Fruit fly (Drosophila melanogaster) whole organism, embryonic: Measurements from ENCODE around the gene Invadolysin.
A peak's percentile ranks its signal among the peaks of the same experiment; 100 is the strongest.

Experiments
- Atf6 ChIP-seq: fragments of 200-800 bp; sonication (Bioruptor generic); IDR thresholded peaks from 2 replicates; pipeline ENCODE4 v1.3.6; 2022; ENCODE audit warnings: missing biosample characterization, missing genetic modification characterization
- CG10959 ChIP-seq: fragments of 200-800 bp; sonication (Bioruptor generic); IDR thresholded peaks from 2 replicates; pipeline ENCODE4 v1.3.6; 2022; ENCODE audit warnings: missing biosample characterization, missing genetic modification characterization
- CG11085 ChIP-seq: fragments of 200-800 bp; sonication (Bioruptor generic); IDR thresholded peaks from 2 replicates; pipeline ENCODE4 v1.3.6; 2022; ENCODE audit warnings: missing biosample characterization, missing genetic modification characterization
- CG11456 ChIP-seq: fragments of 200-800 bp; sonication (Bioruptor generic); IDR thresholded peaks from 3 replicates; pipeline ENCODE4 v1.3.6; 2022; ENCODE audit warnings: missing biosample characterization, missing genetic modification characterization
- CG12219 ChIP-seq: fragments of 200-800 bp; sonication (Bioruptor generic); optimal IDR thresholded peaks from 3 replicates; lab custom pipeline; 2018; ENCODE audit warnings: missing biosample characterization, mild to moderate bottlenecking, missing genetic modification characterization
- CG12236 ChIP-seq: fragments of 200-800 bp; sonication (Bioruptor generic); optimal IDR thresholded peaks from 2 replicates; lab custom pipeline; 2016; ENCODE audit warnings: missing biosample characterization, missing genetic modification characterization
- CG12744 ChIP-seq: fragments of 200-800 bp; sonication (Bioruptor generic); optimal IDR thresholded peaks from 2 replicates; lab custom pipeline; 2016; ENCODE audit warnings: missing biosample characterization, missing genetic modification characterization
- CG12942 ChIP-seq: fragments of 200-800 bp; sonication (Bioruptor generic); optimal IDR thresholded peaks from 3 replicates; lab custom pipeline; 2016; ENCODE audit warnings: missing biosample characterization, missing genetic modification characterization
- CG14014 ChIP-seq: fragments of 200-800 bp; sonication (Bioruptor generic); IDR thresholded peaks from 2 replicates; pipeline ENCODE4 v1.3.6; 2022; ENCODE audit warnings: missing biosample characterization, missing genetic modification characterization
- CG15011 ChIP-seq: fragments of 200-800 bp; sonication (Bioruptor generic); optimal IDR thresholded peaks from 3 replicates; lab custom pipeline; 2018; ENCODE audit warnings: missing biosample characterization, mild to moderate bottlenecking, missing genetic modification characterization
- CG1792 ChIP-seq: fragments of 200-800 bp; sonication (Bioruptor generic); optimal IDR thresholded peaks from 2 replicates; lab custom pipeline; 2016; ENCODE audit warnings: missing biosample characterization, missing genetic modification characterization
- CG2116 ChIP-seq: fragments of 200-800 bp; sonication (Bioruptor generic); optimal IDR thresholded peaks from 3 replicates; lab custom pipeline; 2018; ENCODE audit warnings: missing biosample characterization, mild to moderate bottlenecking, missing genetic modification characterization
- CG2875 ChIP-seq: fragments of 200-800 bp; sonication (Bioruptor generic); optimal IDR thresholded peaks from 2 replicates; lab custom pipeline; 2017; ENCODE audit warnings: missing biosample characterization, mild to moderate bottlenecking, missing genetic modification characterization, missing genetic modification reagents
- CG30020 ChIP-seq: fragments of 200-800 bp; optimal IDR thresholded peaks from 2 replicates; lab custom pipeline; 2019; ENCODE audit warnings: missing biosample characterization, mild to moderate bottlenecking, missing genetic modification characterization, moderate library complexity
- CG31441 ChIP-seq: fragments of 200-800 bp; sonication (Bioruptor generic); IDR thresholded peaks from 2 replicates; pipeline ENCODE4 v1.3.6; 2022; ENCODE audit warnings: missing biosample characterization, missing genetic modification characterization
- CG3281 ChIP-seq: fragments of 200-800 bp; sonication (Bioruptor generic); optimal IDR thresholded peaks from 3 replicates; lab custom pipeline; 2017; ENCODE audit warnings: missing biosample characterization, mild to moderate bottlenecking, missing genetic modification characterization
- CG34422 ChIP-seq: fragments of 200-800 bp; sonication (Bioruptor generic); IDR thresholded peaks from 3 replicates; pipeline ENCODE4 v1.3.6; 2022; ENCODE audit warnings: missing biosample characterization, missing genetic modification characterization
- CG3847 ChIP-seq: fragments of 200-800 bp; sonication (Bioruptor generic); IDR thresholded peaks from 2 replicates; pipeline ENCODE4 v1.3.6; 2022; ENCODE audit warnings: missing biosample characterization, missing genetic modification characterization
- CG4282 ChIP-seq: fragments of 200-800 bp; sonication (Bioruptor generic); optimal IDR thresholded peaks from 2 replicates; lab custom pipeline; 2016; ENCODE audit warnings: missing biosample characterization, missing genetic modification characterization
- CG6272 ChIP-seq: fragments of 200-800 bp; sonication (Bioruptor generic); IDR thresholded peaks from 2 replicates; pipeline ENCODE4 v1.3.6; 2022; ENCODE audit warnings: missing biosample characterization, missing genetic modification characterization
- CG7271 ChIP-seq: fragments of 200-800 bp; sonication (Bioruptor generic); optimal IDR thresholded peaks from 2 replicates; lab custom pipeline; 2018; ENCODE audit warnings: missing biosample characterization, mild to moderate bottlenecking, missing genetic modification characterization, moderate library complexity
- CG7786 ChIP-seq: fragments of 200-800 bp; sonication (Bioruptor generic); optimal IDR thresholded peaks from 2 replicates; lab custom pipeline; 2016; ENCODE audit warnings: missing biosample characterization, missing genetic modification characterization
- CG7839 ChIP-seq: fragments of 200-800 bp; sonication (Bioruptor generic); optimal IDR thresholded peaks from 3 replicates; lab custom pipeline; 2018; ENCODE audit warnings: missing biosample characterization, mild to moderate bottlenecking, missing genetic modification characterization, moderate library complexity
- CG9797 ChIP-seq: fragments of 200-800 bp; sonication (Bioruptor generic); optimal IDR thresholded peaks from 3 replicates; lab custom pipeline; 2018; ENCODE audit warnings: missing biosample characterization, mild to moderate bottlenecking, missing genetic modification characterization
- CTCF ChIP-seq: fragments of 200-800 bp; sonication (Bioruptor generic); optimal IDR thresholded peaks from 2 replicates; lab custom pipeline; 2017; ENCODE audit warnings: missing biosample characterization, mild to moderate bottlenecking, missing genetic modification characterization, moderate library complexity
- Camta ChIP-seq: fragments of 200-800 bp; sonication (Bioruptor generic); optimal IDR thresholded peaks from 2 replicates; lab custom pipeline; 2016; ENCODE audit warnings: missing biosample characterization, missing genetic modification characterization
- Dref ChIP-seq: fragments of 200-800 bp; sonication (Bioruptor generic); IDR thresholded peaks from 2 replicates; pipeline ENCODE4 v1.3.6; 2022; ENCODE audit warnings: missing biosample characterization, missing genetic modification characterization
- H2.0 ChIP-seq: fragments of 200-800 bp; sonication (Bioruptor generic); IDR thresholded peaks from 2 replicates; pipeline ENCODE4 v1.3.6; 2022; ENCODE audit warnings: missing biosample characterization, missing genetic modification characterization
- Hmr ChIP-seq: fragments of 200-800 bp; sonication (Bioruptor generic); optimal IDR thresholded peaks from 3 replicates; lab custom pipeline; 2017; ENCODE audit warnings: mild to moderate bottlenecking, missing biosample characterization, missing genetic modification reagents, missing genetic modification characterization
- Hsf ChIP-seq: fragments of 200-800 bp; sonication (Bioruptor generic); optimal IDR thresholded peaks from 3 replicates; lab custom pipeline; 2016; ENCODE audit warnings: missing biosample characterization, missing genetic modification characterization
- NC2β ChIP-seq: fragments of 200-800 bp; sonication (Bioruptor generic); optimal IDR thresholded peaks from 2 replicates; lab custom pipeline; 2016; ENCODE audit warnings: missing biosample characterization, missing genetic modification characterization
- Nf-YA ChIP-seq: fragments of 200-800 bp; sonication (Bioruptor generic); IDR thresholded peaks from 2 replicates; pipeline ENCODE4 v1.3.6; 2022; ENCODE audit warnings: missing biosample characterization, missing genetic modification characterization
- Spps ChIP-seq: fragments of 200-800 bp; sonication (Bioruptor generic); optimal IDR thresholded peaks from 2 replicates; lab custom pipeline; 2018; ENCODE audit warnings: missing biosample characterization, mild to moderate bottlenecking, missing genetic modification characterization
- amos ChIP-seq: fragments of 200-800 bp; sonication (Bioruptor generic); IDR thresholded peaks from 2 replicates; pipeline ENCODE4 v1.3.6; 2022; ENCODE audit warnings: missing biosample characterization, missing genetic modification characterization; ENCODE audit not compliant: partially characterized antibody
- br ChIP-seq: fragments of >200 bp; optimal IDR thresholded peaks from 2 replicates; lab custom pipeline; 2017
- cwo ChIP-seq: fragments of 200-800 bp; sonication (Bioruptor generic); optimal IDR thresholded peaks from 3 replicates; lab custom pipeline; 2017; ENCODE audit warnings: missing biosample characterization, missing genetic modification characterization, mild to moderate bottlenecking, moderate library complexity, missing genetic modification reagents
- disco-r ChIP-seq: fragments of 200-800 bp; sonication (Bioruptor generic); optimal IDR thresholded peaks from 2 replicates; lab custom pipeline; 2016; ENCODE audit warnings: missing biosample characterization, missing genetic modification characterization
- gem ChIP-seq: fragments of 200-800 bp; sonication (Bioruptor generic); optimal IDR thresholded peaks from 2 replicates; lab custom pipeline; 2019; ENCODE audit warnings: missing biosample characterization, mild to moderate bottlenecking, missing genetic modification characterization, moderate library complexity
- gfzf ChIP-seq: fragments of 200-800 bp; sonication (Bioruptor generic); optimal IDR thresholded peaks from 2 replicates; lab custom pipeline; 2016; ENCODE audit warnings: missing biosample characterization, mild to moderate bottlenecking, missing genetic modification characterization, moderate library complexity
- grau ChIP-seq: fragments of 200-800 bp; optimal IDR thresholded peaks from 3 replicates; lab custom pipeline; 2019; ENCODE audit warnings: missing biosample characterization, mild to moderate bottlenecking, missing genetic modification characterization, moderate library complexity
- h ChIP-seq: fragments of >200 bp; optimal IDR thresholded peaks from 2 replicates; lab custom pipeline; 2017
- insv ChIP-seq, 2 experiments: fragments of 200-800 bp; sonication (Bioruptor generic); optimal IDR thresholded peaks; 3 replicates each; lab custom pipeline; 2016 to 2018; ENCODE audit warnings: missing biosample characterization in 2 of 2, missing genetic modification characterization in 2 of 2
- lov ChIP-seq, 2 experiments: fragments of 200-800 bp in 1 of 2; fragments of >200 bp in 1 of 2; sonication (Bioruptor generic) in 1 of 2; IDR thresholded peaks in 1 of 2; optimal IDR thresholded peaks in 1 of 2; 2 replicates in 1 of 2; 3 replicates in 1 of 2; pipeline versions ENCODE4 v1.3.6 to Lab custom; 2017 to 2022; ENCODE audit warnings: missing biosample characterization in 1 of 2, missing genetic modification characterization in 1 of 2
- peb ChIP-seq: fragments of 200-800 bp; sonication (Bioruptor generic); IDR thresholded peaks from 2 replicates; pipeline ENCODE4 v1.3.6; 2022; ENCODE audit warnings: missing biosample characterization, missing genetic modification characterization
- pho ChIP-seq: fragments of 200-800 bp; sonication (Bioruptor generic); optimal IDR thresholded peaks from 2 replicates; lab custom pipeline; 2016; ENCODE audit warnings: missing biosample characterization, missing genetic modification characterization
- shn ChIP-seq: fragments of 200-800 bp; sonication (Bioruptor generic); optimal IDR thresholded peaks from 3 replicates; lab custom pipeline; 2016; ENCODE audit warnings: missing biosample characterization, missing genetic modification characterization
- sim ChIP-seq: fragments of 200-800 bp; sonication (Bioruptor generic); IDR thresholded peaks from 2 replicates; pipeline ENCODE4 v1.3.6; 2022; ENCODE audit warnings: missing biosample characterization, missing genetic modification characterization
- slou ChIP-seq: fragments of 200-800 bp; sonication (Bioruptor generic); optimal IDR thresholded peaks from 3 replicates; lab custom pipeline; 2016; ENCODE audit warnings: missing biosample characterization, missing genetic modification characterization
- tap ChIP-seq: fragments of 200-800 bp; optimal IDR thresholded peaks from 3 replicates; lab custom pipeline; 2019; ENCODE audit warnings: missing biosample characterization, mild to moderate bottlenecking, missing genetic modification characterization, moderate library complexity
- tio ChIP-seq: fragments of 200-800 bp; sonication (Bioruptor generic); optimal IDR thresholded peaks from 2 replicates; lab custom pipeline; 2017; ENCODE audit warnings: missing biosample characterization, missing genetic modification characterization, inconsistent platforms
- tll ChIP-seq, 2 experiments: fragments of 200-800 bp in 1 of 2; fragments of >200 bp in 1 of 2; sonication (Bioruptor generic) in 1 of 2; optimal IDR thresholded peaks; 2 replicates each; lab custom pipeline; 2017 to 2019; ENCODE audit warnings: missing biosample characterization in 2 of 2, missing genetic modification characterization in 2 of 2, mild to moderate bottlenecking in 1 of 2, moderate library complexity in 1 of 2
- vnd ChIP-seq: fragments of 200-800 bp; sonication (Bioruptor generic); IDR thresholded peaks from 3 replicates; pipeline ENCODE4 v1.3.6; 2022; ENCODE audit warnings: missing biosample characterization, missing genetic modification characterization; ENCODE audit not compliant: partially characterized antibody

Invadolysin gene

DNA sequence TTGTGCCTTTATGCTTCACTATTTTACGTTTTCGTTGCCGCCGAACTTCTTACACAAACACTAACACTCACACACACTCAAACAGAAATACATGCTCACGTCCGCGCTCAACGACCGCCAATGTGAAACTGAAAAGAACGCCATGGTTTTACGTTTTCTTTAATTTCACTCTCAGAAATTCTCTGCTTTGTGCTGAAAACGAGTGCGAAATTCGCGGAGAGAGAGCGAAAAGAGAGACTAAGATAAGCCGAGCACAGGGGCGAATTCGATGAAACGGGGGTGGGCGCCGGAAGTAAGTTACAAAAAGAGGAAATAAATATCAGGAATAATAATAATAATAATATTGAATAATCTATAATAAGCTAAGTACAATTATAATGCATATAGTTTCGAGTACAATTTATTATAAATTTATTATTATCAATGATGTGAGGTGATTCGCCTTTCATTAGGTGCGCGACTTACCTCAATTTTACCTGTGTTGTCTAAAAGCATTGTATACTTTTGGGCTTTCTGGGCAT, 25.9 kb downstream of the Invadolysin start, which contains the start of gene Best1 (continued):
- TF ChIP-seq CG30020 (peak; percentile 64), CG2875 (peak; percentile 77), CG31441 (peak; percentile 94), Dref (no peak), disco-r (GFP tag; lab: Kevin White, UChicago) (no peak), insv (GFP tag; optimal IDR thresholded peaks at IDR 0.05; lab: Kevin White, UChicago) (peak in 1 of 2 experiments; percentile 64), peb (GFP tag; lab: Robert Waterston, UW) (peak; percentile 76), Nf-YA (GFP tag; lab: Robert Waterston, UW) (peak; percentile 87), CG12744 (GFP tag; lab: Kevin White, UChicago) (peak; percentile 65), amos (GFP tag; lab: Robert Waterston, UW) (peak; percentile 84), vnd (no peak), CTCF (GFP tag; lab: Kevin White, UChicago) (peak; percentile 56), sim (GFP tag; lab: Robert Waterston, UW) (peak; percentile 77; the same call in 1 of the 2 replicates), CG11456 (GFP tag; lab: Robert Waterston, UW) (peak; percentile 94), NC2β (GFP tag; lab: Kevin White, UChicago) (no peak), gfzf (GFP tag; lab: Kevin White, UChicago) (no peak), slou (peak; percentile 39), tll (GFP tag; optimal IDR thresholded peaks at IDR 0.05; lab: Kevin White, UChicago) (peak in 1 of 2 experiments; percentile 88), Camta (GFP tag; lab: Kevin White, UChicago) (peak; percentile 29), CG12219 (peak; percentile 82), H2.0 (peak; percentile 91), pho (peak; percentile 13), CG12942 (peak; percentile 64), CG14014 (GFP tag; lab: Robert Waterston, UW) (peak; percentile 91), lov (optimal IDR thresholded peaks at IDR 0.05; lab: Kevin White, UChicago) (no peak), lov (GFP tag; IDR thresholded peaks at IDR 0.05; lab: Robert Waterston, UW) (peak; percentile 80), CG15011 (peak; percentile 85), CG34422 (peak; percentile 93), CG10959 (GFP tag; lab: Robert Waterston, UW) (peak; percentile 92), CG3281 (peak; percentile 92), CG7839 (tag; lab: Kevin White, UChicago) (peak; percentile 94), shn (peak; percentile 61), CG7271 (peak; percentile 68), cwo (peak; percentile 89), CG1792 (GFP tag; lab: Kevin White, UChicago) (peak; percentile 40), gem (tag; lab: Kevin White, UChicago) (peak; percentile 96), tap (tag; lab: Kevin White, UChicago) (peak; percentile 86), grau (tag; lab: Kevin White, UChicago) (peak; percentile 93), CG2116 (GFP tag; lab: Kevin White, UChicago) (peak; percentile 44), Hmr (GFP tag; lab: Kevin White, UChicago) (peak; percentile 95), CG11085 (GFP tag; lab: Robert Waterston, UW) (peak; percentile 92), CG3847 (GFP tag; lab: Robert Waterston, UW) (peak; percentile 91), Hsf (GFP tag; lab: Kevin White, UChicago) (peak; percentile 74), h (lab: Kevin White, UChicago) (no peak), CG7786 (GFP tag; lab: Kevin White, UChicago) (peak; percentile 59), CG9797 (GFP tag; lab: Kevin White, UChicago) (no peak), Atf6 (GFP tag; lab: Robert Waterston, UW) (peak; percentile 94), CG6272 (GFP tag; lab: Robert Waterston, UW) (peak; percentile 90), CG4282 (GFP tag; lab: Kevin White, UChicago) (peak; percentile 26), CG12236 (peak; percentile 22), tio (peak; percentile 62), br (lab: Kevin White, UChicago) (no peak), Spps (tag; lab: Kevin White, UChicago) (peak; percentile 77)
